Worm (Caenorhabditis elegans) whole organism, midembryonic: ENCODE results near the gene srp-3.

ENCODE experiments used
- T22C8.4 ChIP-seq: fragments of 200-800 bp; sonication (Bioruptor generic); IDR thresholded peaks from 2 replicates; pipeline ENCODE4 v1.3.6; 2022; ENCODE audit warnings: missing genetic modification characterization, missing compliant biosample characterization
- cog-1 ChIP-seq: sonication (generic microtip); optimal IDR thresholded peaks from 2 replicates; lab custom pipeline; 2016; ENCODE audit warnings: missing genetic modification characterization, missing compliant biosample characterization
- flt-1 ChIP-seq: fragments of 200-800 bp; sonication (Bioruptor generic); IDR thresholded peaks from 2 replicates; pipeline ENCODE4 v1.3.6; 2022; ENCODE audit warnings: missing genetic modification characterization, missing compliant biosample characterization
- klf-2 ChIP-seq: fragments of 200-800 bp; sonication (Bioruptor generic); conservative IDR thresholded peaks from 2 replicates; pipeline ENCODE4 v1.3.6; 2022; ENCODE audit warnings: missing genetic modification reagents, missing genetic modification characterization, missing compliant biosample characterization
- med-1 ChIP-seq: sonication (generic microtip); optimal IDR thresholded peaks from 2 replicates; lab custom pipeline; 2017; ENCODE audit warnings: missing genetic modification characterization, mild to moderate bottlenecking, missing compliant biosample characterization, antibody characterized with exemption, missing genetic modification reagents; ENCODE audit not compliant: insufficient read depth
- ref-1 ChIP-seq: fragments of 200-800 bp; sonication (Bioruptor generic); conservative IDR thresholded peaks from 2 replicates; pipeline ENCODE4 v1.3.6; 2022; ENCODE audit warnings: missing genetic modification reagents, missing genetic modification characterization, missing compliant biosample characterization
- tab-1 ChIP-seq: fragments of 200-800 bp; sonication (Bioruptor generic); IDR thresholded peaks from 2 replicates; pipeline ENCODE4 v1.3.6; 2022; ENCODE audit warnings: missing genetic modification characterization, missing compliant biosample characterization
- ztf-23 ChIP-seq: fragments of 200-800 bp; sonication (Bioruptor generic); IDR thresholded peaks from 2 replicates; pipeline ENCODE4 v1.3.6; 2022; ENCODE audit warnings: missing genetic modification reagents, missing genetic modification characterization, missing compliant biosample characterization
- ztf-29 ChIP-seq: fragments of 200-800 bp; sonication (Bioruptor generic); IDR thresholded peaks from 2 replicates; pipeline ENCODE4 v1.3.6; 2022; ENCODE audit warnings: missing genetic modification reagents, missing genetic modification characterization, missing compliant biosample characterization

DNA sequence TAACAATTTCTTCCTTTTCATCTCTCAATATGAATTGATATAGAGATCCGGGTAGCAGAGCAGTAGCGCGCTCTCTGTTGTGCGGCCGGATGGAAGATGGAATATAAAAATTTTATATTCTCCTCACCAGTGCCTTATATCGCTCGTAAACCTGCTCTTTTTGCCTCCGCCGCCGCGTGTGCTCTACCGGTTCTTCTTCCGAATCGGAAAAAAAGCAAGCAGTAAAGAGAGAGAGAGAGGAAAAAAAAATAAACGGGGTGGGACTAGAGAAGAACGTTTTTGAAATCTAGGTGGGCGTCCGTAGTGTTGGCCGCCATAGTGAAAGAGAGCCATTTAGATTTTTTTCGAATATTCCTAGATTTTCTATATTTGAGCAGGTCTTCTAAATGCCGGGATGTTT lies 29.3 kb downstream of the srp-3 start, which contains the start of gene glb-25:
- TF ChIP-seq cog-1 (tag; lab: Kevin White, UChicago): no peak
- TF ChIP-seq flt-1 (GFP tag; lab: Robert Waterston, UW): no peak
- TF ChIP-seq klf-2 (GFP tag; lab: Robert Waterston, UW): no peak
- TF ChIP-seq ztf-29 (GFP tag; lab: Robert Waterston, UW): no peak
- no peak for TF ChIP-seq tab-1
- no peak for TF ChIP-seq ref-1 (GFP tag; lab: Robert Waterston, UW)
- TF ChIP-seq med-1 (GFP tag; lab: Kevin White, UChicago): no peak
- no peak for TF ChIP-seq ztf-23 (GFP tag; lab: Robert Waterston, UW)
- no peak for TF ChIP-seq T22C8.4
